Fruit fly (Drosophila melanogaster): ENCODE data around the gene RpL30.

Gene RpL30

DNA sequence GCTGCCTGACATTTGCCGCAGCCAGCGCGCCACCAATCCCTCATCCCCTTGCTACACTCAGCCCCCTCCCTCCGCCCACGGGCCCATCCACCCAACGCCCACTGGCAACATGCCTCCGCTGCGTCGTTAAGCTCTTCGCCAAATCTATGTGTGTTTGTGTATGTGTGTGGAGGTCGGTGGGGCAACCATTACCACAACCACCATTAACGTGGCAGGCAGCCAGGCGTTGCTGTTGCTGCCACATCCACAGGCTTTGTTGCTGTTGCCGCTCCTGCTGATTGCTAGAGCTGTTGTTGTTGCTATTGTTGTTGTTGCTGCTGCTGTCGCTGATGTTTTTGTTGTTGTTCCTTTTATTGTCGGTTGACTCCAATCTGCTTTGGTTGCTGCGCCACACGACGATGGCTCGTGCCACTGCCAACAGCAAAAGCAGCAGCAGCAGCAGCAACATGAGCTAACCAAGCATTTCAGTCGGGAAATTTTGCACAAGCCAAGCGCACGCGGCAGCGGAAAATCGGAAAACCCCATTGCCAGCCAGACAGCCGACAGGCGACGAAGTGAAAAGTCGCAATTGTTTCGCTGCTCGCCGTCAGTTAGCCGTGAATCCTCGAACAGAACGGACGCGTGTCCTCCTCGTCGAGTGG is 18.3 kb upstream of the RpL30 start, which contains the start of gene Sidpn:
Sidpn (plus strand) TSS at position 465 of the 641 bp plus-strand sequence.
- no peak for TF ChIP-seq CG17801 (GFP tag; optimal IDR thresholded peaks at IDR 0.05; ENCODE audit: partially characterized antibody)

DNA sequence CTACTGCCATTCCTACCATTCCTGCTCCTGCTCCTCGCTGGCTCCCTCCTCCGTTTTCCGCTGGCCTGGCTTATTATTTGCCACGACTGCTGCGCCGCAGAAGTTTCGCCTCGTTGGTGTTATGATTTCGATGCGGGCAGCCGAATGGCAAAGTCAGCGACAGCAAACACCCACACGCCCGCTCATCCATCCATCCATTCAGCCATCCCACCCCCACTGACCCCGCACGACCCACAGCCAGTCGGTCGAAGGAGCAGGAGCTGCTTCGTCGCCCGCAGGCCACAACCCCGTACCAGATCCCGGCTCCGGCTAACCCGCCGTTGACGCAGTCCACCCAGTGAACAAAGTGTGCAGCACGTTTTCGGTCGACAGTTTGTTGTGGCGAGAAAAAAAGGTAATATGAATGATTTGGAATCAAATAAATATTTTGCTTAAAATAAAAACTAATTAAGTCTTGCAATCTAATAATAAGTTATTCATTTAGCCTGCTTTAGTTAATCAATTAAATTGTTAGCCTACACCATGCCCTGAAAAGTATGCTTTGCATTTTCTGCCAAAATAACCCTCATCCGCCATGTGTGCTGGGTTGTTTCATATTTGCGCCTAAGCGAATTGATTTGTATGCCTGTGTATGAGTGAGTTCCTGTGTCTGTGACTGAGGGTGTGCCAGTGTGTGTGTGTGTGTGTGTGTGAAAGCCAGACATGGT is 17.5 kb upstream of the RpL30 start:
- TF ChIP-seq CG17801 (GFP tag; optimal IDR thresholded peaks at IDR 0.05; ENCODE audit: partially characterized antibody), result no peak

DNA sequence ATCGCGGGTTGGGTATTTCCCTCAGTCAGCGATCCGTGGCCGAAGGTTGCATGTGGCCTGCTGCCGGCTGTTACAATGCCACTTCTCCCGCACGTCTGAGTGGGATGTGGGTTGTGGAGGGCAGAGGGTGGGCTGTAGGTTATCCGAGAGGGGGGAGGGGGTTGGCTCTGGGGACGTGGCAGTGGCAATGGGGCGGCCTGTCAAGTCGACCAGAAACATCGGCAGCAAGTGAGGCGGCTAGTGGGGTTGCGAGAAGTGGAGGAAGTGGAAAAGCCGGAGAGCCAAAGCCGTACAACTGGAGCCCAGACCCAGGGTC is 15.6 kb upstream of the RpL30 start:
- no peak for TF ChIP-seq CG17801 (GFP tag; optimal IDR thresholded peaks at IDR 0.05; ENCODE audit: partially characterized antibody)

DNA sequence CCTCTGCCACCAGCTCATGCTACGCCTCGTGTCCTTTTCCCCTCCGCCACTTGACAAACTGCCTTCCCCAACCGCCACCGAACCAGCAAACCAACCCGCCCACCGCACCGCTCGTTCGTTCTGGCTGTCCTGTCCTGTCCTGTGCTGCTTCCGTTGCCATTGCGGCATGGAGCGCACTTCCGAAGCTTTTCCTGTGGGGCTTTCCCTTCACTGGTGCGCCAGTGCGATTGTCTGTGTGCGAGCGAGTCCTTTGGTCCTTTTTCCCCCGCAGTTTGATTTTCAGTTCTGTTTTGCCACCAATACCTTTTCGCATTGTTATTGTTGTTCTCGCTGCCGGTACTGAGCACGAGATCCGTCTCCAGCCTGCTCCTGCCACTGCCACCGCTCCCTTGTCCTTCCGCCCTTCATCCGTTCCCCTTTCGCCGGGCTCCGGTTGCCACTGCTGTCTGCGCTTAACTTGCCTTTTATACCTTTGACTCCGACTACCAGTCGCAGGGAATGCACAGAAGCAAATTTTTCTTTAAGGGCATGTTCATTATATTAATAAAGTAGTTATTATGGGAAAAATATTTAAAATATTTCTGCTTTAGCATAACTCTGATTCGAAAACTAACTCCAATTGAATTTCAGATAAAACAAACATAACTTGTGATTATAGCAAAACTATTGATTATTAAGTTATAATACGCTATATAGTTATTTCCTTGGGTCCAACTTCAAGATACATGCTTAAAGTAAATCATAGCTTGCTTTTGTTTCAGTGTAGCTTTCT is 15.1 kb upstream of the RpL30 start:
- no peak for TF ChIP-seq CG17801 (GFP tag; optimal IDR thresholded peaks at IDR 0.05; ENCODE audit: partially characterized antibody)

DNA sequence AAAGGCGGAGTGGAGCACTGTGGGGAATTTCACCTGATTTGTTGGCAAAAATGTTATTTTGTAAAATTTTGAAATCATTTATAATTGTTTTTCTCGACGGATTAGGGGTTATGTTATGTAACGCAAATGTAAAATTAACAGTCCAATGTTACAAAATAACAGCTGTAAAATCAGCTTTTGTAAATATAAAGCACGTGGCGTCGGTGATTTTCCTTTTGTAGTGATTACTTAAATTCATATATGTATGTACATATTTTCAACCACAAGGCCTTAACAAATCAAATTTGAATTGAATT is 13.1 kb upstream of the RpL30 start, which contains the start of gene CG15172:
CG15172 (plus strand) TSS at position 197 of the 296 bp plus-strand sequence.
- no peak for TF ChIP-seq CG17801 (GFP tag; optimal IDR thresholded peaks at IDR 0.05; ENCODE audit: partially characterized antibody)

DNA sequence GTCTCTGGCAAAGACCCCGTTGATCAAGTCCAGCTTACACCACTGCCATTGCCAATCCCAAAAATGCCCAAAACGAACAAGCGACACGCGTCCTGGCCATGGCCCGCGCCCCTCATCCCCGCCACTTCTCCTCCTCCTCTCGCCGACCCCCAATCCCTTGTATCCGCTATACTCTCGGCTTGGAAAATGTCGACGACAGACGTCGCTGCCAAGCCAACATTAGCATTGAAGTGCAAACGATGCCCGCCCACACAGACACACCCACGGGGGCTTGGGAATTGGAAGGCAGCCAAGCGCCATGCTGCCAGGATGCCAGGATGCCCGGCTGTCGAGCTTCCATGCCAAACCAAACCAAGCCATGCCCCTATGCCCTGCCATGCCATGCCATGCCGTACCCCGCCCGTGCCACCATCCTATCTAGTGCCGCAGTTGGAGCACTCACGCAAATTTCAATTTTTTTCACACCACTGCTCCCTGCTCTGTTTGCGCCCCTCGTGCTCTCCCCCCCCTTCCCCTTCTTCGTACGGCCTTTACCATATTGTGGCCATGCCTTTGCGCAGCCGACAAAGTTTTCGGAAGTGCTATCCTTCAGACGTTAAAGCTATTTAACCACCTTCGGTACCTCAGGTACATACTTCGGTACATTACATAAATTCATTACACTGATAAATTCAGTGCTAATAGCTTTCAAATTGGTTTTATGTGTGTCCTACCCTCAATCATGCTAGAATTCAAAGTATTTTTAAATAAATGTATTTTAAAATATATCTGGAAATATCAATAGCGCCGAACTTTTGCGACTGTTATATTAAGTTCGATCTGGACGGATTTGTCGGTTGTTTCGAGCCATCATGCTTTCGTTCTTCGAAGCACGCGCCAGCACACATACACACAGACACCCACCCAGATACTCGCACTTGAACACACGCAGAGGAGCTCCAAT is 12.4 kb upstream of the RpL30 start:
- TF ChIP-seq CG17801 (GFP tag; optimal IDR thresholded peaks at IDR 0.05; ENCODE audit: partially characterized antibody), result no peak

DNA sequence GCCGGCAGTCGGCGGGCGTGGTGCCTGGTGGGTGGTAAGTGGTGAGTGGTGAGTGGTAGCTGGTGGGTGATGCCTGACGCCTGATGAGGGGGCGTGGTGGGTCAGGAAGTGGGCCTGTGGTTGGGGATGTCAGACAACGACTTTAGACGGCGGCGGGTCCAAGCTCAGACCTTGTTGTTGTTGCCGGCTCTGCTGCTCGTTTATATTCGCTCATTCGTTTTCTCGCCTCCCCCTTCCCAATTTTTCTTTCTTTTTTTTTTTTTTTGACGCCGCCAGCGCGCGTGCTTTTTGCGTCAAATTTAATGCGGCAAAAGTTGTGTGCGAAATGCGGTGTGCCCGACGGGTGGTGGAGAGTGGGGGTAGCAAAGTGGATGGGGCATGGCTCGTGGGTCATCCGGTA is 10.5 kb upstream of the RpL30 start:
- TF ChIP-seq CG17801 (GFP tag; optimal IDR thresholded peaks at IDR 0.05; ENCODE audit: partially characterized antibody), result no peak

DNA sequence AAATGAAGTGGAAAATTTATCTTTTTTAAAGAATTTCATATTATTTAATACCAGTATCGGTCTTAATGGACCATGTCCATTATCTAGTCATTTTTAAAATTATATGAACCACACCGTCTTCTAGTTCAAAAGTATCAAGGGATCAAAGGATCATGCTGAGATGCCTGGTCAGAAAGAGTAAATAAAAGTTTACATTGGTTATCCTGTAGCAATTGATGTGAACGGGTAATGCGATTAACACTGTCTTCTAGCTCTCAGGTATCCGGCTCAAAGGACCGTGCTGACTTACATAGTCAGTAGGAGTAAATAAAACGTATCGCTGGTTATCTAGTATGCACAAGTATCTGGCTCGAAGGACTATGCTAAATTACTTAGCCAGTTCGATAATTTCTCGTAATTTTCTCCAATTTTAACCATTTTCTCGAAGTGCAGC is 10.1 kb upstream of the RpL30 start:
- no peak for TF ChIP-seq CG17801 (GFP tag; optimal IDR thresholded peaks at IDR 0.05; ENCODE audit: partially characterized antibody)

DNA sequence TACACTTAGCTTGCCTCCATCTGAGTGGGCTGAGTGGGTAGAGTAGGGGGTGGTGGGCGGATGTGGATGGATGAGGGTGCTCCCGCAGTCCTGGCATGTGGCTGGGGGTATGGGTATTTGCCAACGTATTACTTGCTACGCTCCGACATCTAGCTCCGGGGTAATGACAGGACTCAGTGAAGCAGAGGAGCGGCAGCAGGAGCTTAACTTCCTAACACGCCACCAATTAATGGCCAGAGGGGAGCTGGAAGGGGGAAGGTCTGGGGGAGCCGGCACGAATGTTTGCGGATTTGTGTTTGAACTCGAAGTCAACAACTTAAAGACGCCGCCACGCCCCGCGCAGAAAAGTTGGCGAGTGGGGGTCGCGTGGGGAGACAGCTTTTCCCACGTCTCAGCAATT is 9.2 kb upstream of the RpL30 start:
- TF ChIP-seq CG17801 (GFP tag; optimal IDR thresholded peaks at IDR 0.05; ENCODE audit: partially characterized antibody), result no peak

DNA sequence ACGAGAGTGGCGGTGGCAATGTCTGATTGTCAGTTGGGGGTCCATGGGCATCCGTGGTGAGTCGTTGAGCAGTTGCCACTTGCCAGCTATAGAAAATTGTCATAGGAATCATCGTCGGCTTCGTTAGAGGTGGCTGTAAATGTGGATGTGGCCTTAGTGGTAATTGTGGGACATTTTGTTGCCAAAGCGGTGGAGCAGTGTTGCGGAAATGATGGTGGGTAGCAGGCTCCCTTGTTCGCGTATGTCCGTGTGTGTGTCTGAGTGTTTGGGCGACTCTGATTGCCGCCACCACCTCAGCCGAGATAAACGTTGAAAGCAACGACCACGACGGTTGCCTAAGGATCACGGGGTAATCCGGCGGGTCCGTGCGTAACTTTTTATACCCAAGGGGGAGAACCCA is 8.0 kb upstream of the RpL30 start:
- no peak for TF ChIP-seq CG17801 (GFP tag; optimal IDR thresholded peaks at IDR 0.05; ENCODE audit: partially characterized antibody)

DNA sequence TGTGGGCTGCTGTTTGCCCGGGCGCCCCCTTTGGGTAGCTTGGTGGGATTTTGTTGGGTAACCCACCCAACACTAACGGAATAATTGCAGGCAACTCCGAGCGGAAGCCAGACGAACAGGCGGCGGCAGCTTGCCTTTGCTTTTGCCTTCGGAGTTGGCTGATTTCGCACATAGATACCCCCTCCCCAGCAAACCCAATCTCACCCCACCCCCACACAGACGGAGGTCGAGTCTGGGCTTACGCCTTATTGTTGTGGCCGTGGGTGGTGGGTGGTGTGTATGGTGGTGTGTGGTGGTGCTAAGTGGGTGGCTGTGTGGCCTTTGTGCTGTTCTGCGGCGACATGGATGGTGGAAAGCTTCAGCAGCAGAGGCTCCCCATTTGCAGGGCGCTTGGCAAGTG is 6.5 kb upstream of the RpL30 start:
- no peak for TF ChIP-seq CG17801 (GFP tag; optimal IDR thresholded peaks at IDR 0.05; ENCODE audit: partially characterized antibody)

DNA sequence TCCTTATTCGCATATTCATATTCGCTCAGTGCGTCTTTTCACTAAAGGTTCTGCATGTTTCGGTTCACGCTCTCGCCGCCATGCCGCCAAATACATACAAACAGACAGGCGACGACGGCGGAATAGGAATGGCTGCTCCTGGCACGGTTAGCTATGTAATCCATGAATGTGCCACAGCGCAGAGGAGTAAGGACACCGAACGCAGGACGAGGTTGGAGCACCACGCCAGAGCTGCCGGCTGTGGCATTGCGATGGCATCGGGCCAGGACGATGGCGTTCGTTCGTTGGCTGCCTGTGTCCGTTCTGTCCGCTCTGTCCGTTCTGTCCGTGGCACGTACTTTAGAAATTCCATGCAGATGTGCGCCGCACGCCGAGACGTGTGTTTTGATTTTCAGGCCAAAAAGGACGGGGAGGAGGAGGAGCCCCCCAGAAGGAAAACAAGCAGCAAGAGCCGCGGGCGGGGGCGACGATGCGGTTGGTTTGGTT is 5.8 kb upstream of the RpL30 start:
- no peak for TF ChIP-seq CG17801 (GFP tag; optimal IDR thresholded peaks at IDR 0.05; ENCODE audit: partially characterized antibody)

DNA sequence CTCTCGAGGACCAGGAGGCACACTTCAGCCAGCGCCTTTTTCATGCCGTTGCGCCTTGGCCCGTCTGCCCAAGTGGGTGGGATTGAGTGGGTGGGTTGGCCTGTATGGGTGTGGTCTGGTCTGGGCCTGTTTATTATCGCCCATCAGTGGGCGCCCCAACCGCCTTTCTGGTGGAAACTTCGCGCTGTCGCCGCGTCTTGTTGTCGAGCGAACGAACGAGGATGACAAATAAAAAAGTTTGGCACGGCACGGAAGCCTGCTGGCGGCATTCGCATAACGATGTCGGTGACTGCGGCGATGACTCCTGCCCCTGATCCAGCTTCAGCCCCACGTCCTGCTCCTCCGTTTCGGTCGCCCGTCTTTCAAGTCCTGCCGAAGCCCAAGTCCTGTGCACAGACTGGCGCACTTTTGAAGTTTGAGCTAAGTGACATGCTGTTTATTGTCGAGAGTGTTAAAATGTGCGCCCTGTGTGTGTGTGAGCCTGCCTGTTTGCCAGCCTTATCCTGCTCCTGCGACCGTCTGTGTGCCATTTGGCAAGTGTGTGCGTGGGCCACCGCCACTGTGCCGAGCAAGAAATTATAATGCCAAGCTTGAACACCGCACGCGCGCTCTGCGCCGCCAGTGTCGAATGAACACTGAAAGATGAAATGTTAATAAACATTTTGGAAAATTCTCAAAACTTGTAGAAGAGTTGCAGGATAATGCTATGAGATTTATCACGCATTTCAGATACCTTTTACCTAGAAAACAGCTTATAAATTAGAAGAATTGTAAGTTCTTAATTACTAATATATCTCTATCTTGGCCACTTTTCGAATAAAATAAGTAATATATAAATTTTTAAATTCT is 5.2 kb upstream of the RpL30 start:
- TF ChIP-seq CG17801 (GFP tag; optimal IDR thresholded peaks at IDR 0.05; ENCODE audit: partially characterized antibody), result no peak

DNA sequence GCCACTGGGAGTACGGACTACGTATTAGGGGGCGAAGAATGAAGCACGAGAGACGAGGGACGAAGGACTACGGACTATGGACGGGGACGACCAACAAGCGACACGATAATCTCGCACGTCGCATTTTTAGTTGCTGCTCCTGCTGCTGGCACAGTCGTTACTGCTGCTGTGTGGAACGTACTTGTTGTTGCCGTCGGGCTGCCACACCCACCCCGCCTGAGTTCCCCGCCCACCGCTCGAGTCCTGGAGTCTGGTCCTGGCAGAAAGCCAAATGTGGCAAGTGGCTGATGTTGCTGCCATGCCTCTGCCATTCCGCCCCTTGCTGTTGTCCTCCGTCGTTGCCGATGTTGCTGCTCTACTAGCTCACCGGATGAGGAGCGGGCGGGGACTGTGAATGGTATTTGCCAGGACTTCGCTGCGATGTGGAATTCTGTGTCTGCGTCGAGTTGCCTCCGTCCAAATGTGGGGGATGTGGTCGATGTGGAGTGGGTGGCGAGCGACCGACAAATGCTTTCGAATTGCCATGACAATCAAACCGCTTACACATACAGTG is 3.7 kb upstream of the RpL30 start:
- no peak for TF ChIP-seq CG17801 (GFP tag; optimal IDR thresholded peaks at IDR 0.05; ENCODE audit: partially characterized antibody)

Data from ovary, adult (tissue).